Worm (Caenorhabditis elegans) whole organism, L1 larva: ENCODE results near the gene F56C9.10.

Experiments used
- C04F5.9 ChIP-seq: sonication (generic microtip); optimal IDR thresholded peaks from 2 replicates; lab custom pipeline; 2016; ENCODE audit warnings: missing genetic modification characterization, missing compliant biosample characterization
- C34B4.2 ChIP-seq: sonication (generic microtip); optimal IDR thresholded peaks from 2 replicates; lab custom pipeline; 2017; ENCODE audit warnings: mild to moderate bottlenecking, missing genetic modification characterization, missing compliant biosample characterization
- Y116A8C.19 ChIP-seq: sonication (generic microtip); optimal IDR thresholded peaks from 2 replicates; lab custom pipeline; 2016; ENCODE audit warnings: missing compliant biosample characterization, missing genetic modification characterization, borderline replicate concordance
- aha-1 ChIP-seq: fragments of 150-350 bp; optimal IDR thresholded peaks from 2 replicates; lab custom pipeline; 2014; ENCODE audit warnings: missing biosample characterization, missing genetic modification characterization
- alr-1 ChIP-seq: fragments of 200-800 bp; sonication (Bioruptor generic); optimal IDR thresholded peaks from 2 replicates; lab custom pipeline; 2018; ENCODE audit warnings: borderline replicate concordance, mild to moderate bottlenecking, missing genetic modification characterization, missing compliant biosample characterization
- ama-1 ChIP-seq: fragments of 150-350 bp; optimal IDR thresholded peaks from 2 replicates; lab custom pipeline; 2014
- ceh-88 ChIP-seq: fragments of 200-800 bp; sonication (Bioruptor generic); IDR thresholded peaks from 2 replicates; pipeline ENCODE4 v1.3.6; 2022; ENCODE audit warnings: missing genetic modification characterization, missing compliant biosample characterization
- ces-1 ChIP-seq: fragments of 150-350 bp; optimal IDR thresholded peaks from 2 replicates; lab custom pipeline; 2014; ENCODE audit warnings: missing biosample characterization, missing genetic modification reagents, missing genetic modification characterization
- dpl-1 ChIP-seq, 3 experiments: fragments of 150-350 bp in 2 of 3; sonication (generic microtip) in 1 of 3; optimal IDR thresholded peaks; 2 replicates each; lab custom pipeline; 2014 to 2017; ENCODE audit warnings: missing biosample characterization in 3 of 3, missing genetic modification characterization in 3 of 3, missing genetic modification reagents in 3 of 3
- dsc-1 ChIP-seq: sonication (generic microtip); optimal IDR thresholded peaks from 2 replicates; lab custom pipeline; 2016; ENCODE audit warnings: mild to moderate bottlenecking, missing genetic modification characterization, missing compliant biosample characterization
- egl-27 ChIP-seq, 2 experiments: fragments of 150-350 bp in 1 of 2; sonication (generic microtip); optimal IDR thresholded peaks; 3 replicates each; lab custom pipeline; 2017 to 2018; ENCODE audit warnings: missing biosample characterization in 2 of 2, missing genetic modification characterization in 2 of 2, missing genetic modification reagents in 2 of 2
- elt-2 ChIP-seq: sonication (generic microtip); optimal IDR thresholded peaks from 2 replicates; lab custom pipeline; 2016; ENCODE audit warnings: missing genetic modification characterization, mild to moderate bottlenecking, inconsistent platforms, missing compliant biosample characterization, missing genetic modification reagents
- ets-5 ChIP-seq: fragments of 200-800 bp; sonication (Bioruptor generic); IDR thresholded peaks from 2 replicates; pipeline ENCODE4 v1.3.6; 2022; ENCODE audit warnings: missing genetic modification characterization, missing compliant biosample characterization
- fkh-10 ChIP-seq: sonication (generic microtip); optimal IDR thresholded peaks from 2 replicates; lab custom pipeline; 2017; ENCODE audit warnings: missing biosample characterization, missing genetic modification reagents, missing genetic modification characterization
- fkh-8 ChIP-seq: sonication (generic microtip); optimal IDR thresholded peaks from 2 replicates; lab custom pipeline; 2016; ENCODE audit warnings: mild to moderate bottlenecking, missing genetic modification characterization, missing compliant biosample characterization
- grh-1 ChIP-seq: fragments of 200-800 bp; sonication (Bioruptor generic); IDR thresholded peaks from 2 replicates; pipeline ENCODE4 v1.3.6; 2022; ENCODE audit warnings: missing genetic modification reagents, missing genetic modification characterization, missing compliant biosample characterization
- hpl-2 ChIP-seq: fragments of 150-350 bp; optimal IDR thresholded peaks from 2 replicates; lab custom pipeline; 2014; ENCODE audit warnings: missing biosample characterization, missing genetic modification reagents, missing genetic modification characterization
- isw-1 ChIP-seq: fragments of 200-800 bp; sonication (Bioruptor generic); IDR thresholded peaks from 2 replicates; pipeline ENCODE4 v1.3.6; 2022; ENCODE audit warnings: missing genetic modification characterization, missing compliant biosample characterization
- jun-1 ChIP-seq: fragments of 150-350 bp; optimal IDR thresholded peaks from 2 replicates; lab custom pipeline; 2014; ENCODE audit warnings: missing biosample characterization, missing genetic modification reagents, missing genetic modification characterization
- lin-14 ChIP-seq: fragments of 200-800 bp; sonication (Bioruptor generic); optimal IDR thresholded peaks from 2 replicates; lab custom pipeline; 2018; ENCODE audit warnings: mild to moderate bottlenecking, missing genetic modification characterization, moderate library complexity, missing compliant biosample characterization
- lin-35 ChIP-seq, 2 experiments: fragments of 150-350 bp; optimal IDR thresholded peaks; 2 replicates each; lab custom pipeline; 2014; ENCODE audit warnings: missing biosample characterization in 2 of 2, missing genetic modification characterization in 2 of 2, missing genetic modification reagents in 2 of 2
- lin-39 ChIP-seq: fragments of 150-350 bp; optimal IDR thresholded peaks from 2 replicates; lab custom pipeline; 2014; ENCODE audit warnings: missing biosample characterization, missing genetic modification reagents, missing genetic modification characterization
- lir-3 ChIP-seq: sonication (generic microtip); optimal IDR thresholded peaks from 2 replicates; lab custom pipeline; 2016; ENCODE audit warnings: mild to moderate bottlenecking, missing genetic modification characterization, moderate library complexity, missing compliant biosample characterization; ENCODE audit not compliant: poor library complexity
- mab-9 ChIP-seq: fragments of 200-800 bp; sonication (Bioruptor generic); IDR thresholded peaks from 2 replicates; pipeline ENCODE4 v1.3.6; 2022; ENCODE audit warnings: missing genetic modification reagents, missing genetic modification characterization, missing compliant biosample characterization
- mef-2 ChIP-seq: fragments of 150-350 bp; optimal IDR thresholded peaks from 2 replicates; lab custom pipeline; 2014; ENCODE audit warnings: missing biosample characterization, missing genetic modification characterization
- nhr-11 ChIP-seq: fragments of 150-350 bp; optimal IDR thresholded peaks from 2 replicates; lab custom pipeline; 2014; ENCODE audit warnings: missing biosample characterization, missing genetic modification characterization
- nhr-19 ChIP-seq: fragments of 200-800 bp; sonication (Bioruptor generic); conservative IDR thresholded peaks from 2 replicates; pipeline ENCODE4 v1.3.6; 2022; ENCODE audit warnings: missing genetic modification characterization, missing compliant biosample characterization
- nhr-237 ChIP-seq: fragments of 150-350 bp; optimal IDR thresholded peaks from 2 replicates; lab custom pipeline; 2014; ENCODE audit warnings: missing biosample characterization, missing genetic modification characterization
- nhr-47 ChIP-seq: sonication (generic microtip); optimal IDR thresholded peaks from 2 replicates; lab custom pipeline; 2016; ENCODE audit warnings: mild to moderate bottlenecking, missing genetic modification characterization, moderate library complexity, missing compliant biosample characterization
- nhr-71 ChIP-seq: sonication (generic microtip); optimal IDR thresholded peaks from 2 replicates; lab custom pipeline; 2016; ENCODE audit warnings: mild to moderate bottlenecking, missing genetic modification characterization, moderate library complexity, missing compliant biosample characterization
- nhr-77 ChIP-seq: fragments of 150-350 bp; optimal IDR thresholded peaks from 2 replicates; lab custom pipeline; 2014; ENCODE audit warnings: missing biosample characterization, missing genetic modification characterization
- nhr-84 ChIP-seq: sonication (generic microtip); optimal IDR thresholded peaks from 2 replicates; lab custom pipeline; 2017; ENCODE audit warnings: missing biosample characterization, missing genetic modification characterization
- nhr-85 ChIP-seq: sonication (generic microtip); peaks from one replicate; lab custom pipeline; 2016; ENCODE audit warnings: missing genetic modification characterization, inconsistent platforms, missing compliant biosample characterization
- nhr-90 ChIP-seq: sonication (generic microtip); optimal IDR thresholded peaks from 2 replicates; lab custom pipeline; 2016; ENCODE audit warnings: mild to moderate bottlenecking, missing genetic modification characterization, missing compliant biosample characterization; ENCODE audit not compliant: poor library complexity
- pag-3 ChIP-seq: sonication (generic microtip); optimal IDR thresholded peaks from 2 replicates; lab custom pipeline; 2017; ENCODE audit warnings: missing genetic modification characterization, mild to moderate bottlenecking, missing compliant biosample characterization, antibody characterized with exemption, borderline replicate concordance; ENCODE audit not compliant: insufficient read depth
- pqm-1 ChIP-seq: sonication (generic microtip); optimal IDR thresholded peaks from 3 replicates; lab custom pipeline; 2017; ENCODE audit warnings: missing biosample characterization, missing genetic modification characterization
- skn-1 ChIP-seq: fragments of 150-350 bp; optimal IDR thresholded peaks from 2 replicates; lab custom pipeline; 2014; ENCODE audit warnings: missing biosample characterization, missing genetic modification characterization
- snpc-4 ChIP-seq: fragments of 150-350 bp; optimal IDR thresholded peaks from 2 replicates; lab custom pipeline; 2014; ENCODE audit warnings: missing biosample characterization, missing genetic modification characterization
- sptf-1 ChIP-seq: fragments of 150-350 bp; optimal IDR thresholded peaks from 2 replicates; lab custom pipeline; 2014; ENCODE audit warnings: missing biosample characterization, missing genetic modification characterization
- sup-37 ChIP-seq: fragments of 200-800 bp; sonication (Bioruptor generic); optimal IDR thresholded peaks from 2 replicates; lab custom pipeline; 2018; ENCODE audit warnings: mild to moderate bottlenecking, missing genetic modification characterization, missing compliant biosample characterization
- swsn-7 ChIP-seq: sonication (generic microtip); optimal IDR thresholded peaks from 2 replicates; lab custom pipeline; 2016; ENCODE audit warnings: missing genetic modification characterization, missing compliant biosample characterization
- tbx-2 ChIP-seq: sonication (generic microtip); optimal IDR thresholded peaks from 2 replicates; lab custom pipeline; 2016; ENCODE audit warnings: missing genetic modification characterization, missing compliant biosample characterization
- tlp-1 ChIP-seq: fragments of 150-350 bp; optimal IDR thresholded peaks from 2 replicates; lab custom pipeline; 2014; ENCODE audit warnings: missing biosample characterization, missing genetic modification characterization
- unc-130 ChIP-seq: fragments of 150-350 bp; optimal IDR thresholded peaks from 2 replicates; lab custom pipeline; 2017; ENCODE audit warnings: missing biosample characterization, missing genetic modification characterization, inconsistent platforms
- unc-30 ChIP-seq: sonication (generic microtip); optimal IDR thresholded peaks from 2 replicates; lab custom pipeline; 2017; ENCODE audit warnings: missing biosample characterization, missing genetic modification characterization
- unc-62 ChIP-seq: fragments of 150-350 bp; optimal IDR thresholded peaks from 2 replicates; lab custom pipeline; 2014; ENCODE audit warnings: missing biosample characterization, missing genetic modification reagents, missing genetic modification characterization
- vab-15 ChIP-seq: sonication (generic microtip); optimal IDR thresholded peaks from 2 replicates; lab custom pipeline; 2017; ENCODE audit warnings: missing genotype, mild to moderate bottlenecking, missing genetic modification characterization, missing compliant biosample characterization
- xbp-1 ChIP-seq: sonication (generic microtip); optimal IDR thresholded peaks from 2 replicates; lab custom pipeline; 2016; ENCODE audit warnings: missing genetic modification characterization, missing compliant biosample characterization
- zag-1 ChIP-seq: fragments of 150-350 bp; optimal IDR thresholded peaks from 2 replicates; lab custom pipeline; 2014; ENCODE audit warnings: missing biosample characterization, missing genetic modification characterization
- zip-4 ChIP-seq: fragments of 200-800 bp; sonication (Bioruptor generic); optimal IDR thresholded peaks from 2 replicates; lab custom pipeline; 2018; ENCODE audit warnings: mild to moderate bottlenecking, missing genetic modification characterization, moderate library complexity, missing compliant biosample characterization
- ztf-11 ChIP-seq, 2 experiments: sonication (generic microtip); optimal IDR thresholded peaks; 2 replicates each; lab custom pipeline; 2016 to 2017; ENCODE audit warnings: missing genetic modification characterization in 2 of 2, missing biosample characterization in 1 of 2, missing compliant biosample characterization in 1 of 2

The F56C9.10 gene

ce11 chrIII:7297045-7297680 lies 38.0 kb downstream of the F56C9.10 start (continued):
- TF ChIP-seq Y116A8C.19 (no peak), elt-2 (tag; lab: Kevin White, UChicago) (no peak), aha-1 (tag; lab: Kevin White, UChicago) (no peak), nhr-71 (tag; lab: Kevin White, UChicago) (peak; percentile 42), vab-15 (peak; percentile 23), nhr-19 (peak; percentile 21; the same call in 1 of the 2 replicates), zag-1 (tag; lab: Kevin White, UChicago) (no peak), sptf-1 (tag; lab: Kevin White, UChicago) (no peak), fkh-8 (tag; lab: Kevin White, UChicago) (no peak), sup-37 (GFP tag; lab: Kevin White, UChicago) (no peak), nhr-237 (tag; lab: Kevin White, UChicago) (no peak), alr-1 (tag; lab: Kevin White, UChicago) (no peak), C04F5.9 (tag; lab: Kevin White, UChicago) (no peak), isw-1 (no peak), ceh-88 (no peak), snpc-4 (tag; lab: Kevin White, UChicago) (no peak), ama-1 (no peak), mab-9 (GFP tag; lab: Robert Waterston, UW) (no peak), tbx-2 (tag; lab: Kevin White, UChicago) (peak; percentile 11), unc-130 (tag; lab: Kevin White, UChicago) (peak; percentile 17), nhr-90 (tag; lab: Kevin White, UChicago) (peak; percentile 37), nhr-84 (no peak), unc-30 (no peak), mef-2 (no peak), nhr-77 (tag; lab: Kevin White, UChicago) (no peak), dsc-1 (no peak), lir-3 (tag; lab: Kevin White, UChicago) (no peak), tlp-1 (tag; lab: Kevin White, UChicago) (no peak), nhr-85 (tag; lab: Kevin White, UChicago) (peak; percentile 95), lin-14 (GFP tag; lab: Kevin White, UChicago) (peak; percentile 60), dpl-1 (GFP tag; optimal IDR thresholded peaks at IDR 0.05; lab: Kevin White, UChicago) (no peak), swsn-7 (tag; lab: Kevin White, UChicago) (no peak), zip-4 (GFP tag; lab: Kevin White, UChicago) (no peak), skn-1 (tag; lab: Kevin White, UChicago) (no peak), C34B4.2 (tag; lab: Kevin White, UChicago) (no peak), lin-35 (GFP tag; optimal IDR thresholded peaks at IDR 0.05; lab: Kevin White, UChicago) (peak in 1 of 2 experiments; percentile 34), ets-5 (GFP tag; lab: Robert Waterston, UW) (no peak), unc-62 (GFP tag; lab: Kevin White, UChicago) (no peak), xbp-1 (tag; lab: Kevin White, UChicago) (no peak), ztf-11 (tag; optimal IDR thresholded peaks at IDR 0.05; lab: Kevin White, UChicago) (no peak), jun-1 (tag; lab: Kevin White, UChicago) (no peak), hpl-2 (no peak), nhr-11 (no peak), grh-1 (GFP tag; lab: Robert Waterston, UW) (no peak), nhr-47 (no peak), lin-39 (no peak), ces-1 (GFP tag; lab: Kevin White, UChicago) (no peak), pqm-1 (tag; lab: Kevin White, UChicago) (no peak), fkh-10 (GFP tag; lab: Kevin White, UChicago) (no peak), egl-27 (tag; optimal IDR thresholded peaks at IDR 0.05; lab: Kevin White, UChicago) (no peak), pag-3 (tag; lab: Kevin White, UChicago) (no peak)
